Worm (Caenorhabditis elegans): Measurements from ENCODE around the gene gcy-27.

DNA sequence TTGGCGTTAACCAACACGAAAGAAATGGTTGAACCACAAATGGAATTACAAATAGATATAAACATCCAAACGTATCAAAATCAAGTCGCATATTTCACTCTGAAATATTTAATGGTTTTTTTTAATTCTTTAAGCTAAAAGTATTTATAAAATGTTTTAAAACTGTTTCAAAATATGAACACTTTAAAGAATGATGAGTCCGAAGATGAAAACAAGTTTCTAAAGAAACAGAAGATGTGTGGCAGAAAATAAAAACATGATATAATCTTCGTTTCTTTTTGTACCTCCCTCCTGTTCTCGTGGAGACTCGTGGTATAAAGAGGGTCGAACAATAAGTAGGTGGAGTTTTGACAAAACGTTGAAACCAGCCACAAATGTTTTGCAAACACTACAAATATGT lies 5.2 kb downstream of the gcy-27 start, which contains the start of gene lact-6:
- TF ChIP-seq cog-1 (tag; optimal IDR thresholded peaks at IDR 0.05): no peak
- no peak for TF ChIP-seq klf-2 (GFP tag; conservative IDR thresholded peaks at IDR 0.05)
